Worm (Caenorhabditis elegans) whole organism, early embryonic: Measurements from ENCODE around the gene metl-6.

Experiments used
- F13C5.2 ChIP-seq: sonication (generic microtip); optimal IDR thresholded peaks from 2 replicates; lab custom pipeline; 2017; ENCODE audit warnings: mild to moderate bottlenecking, missing genetic modification characterization, inconsistent platforms, missing compliant biosample characterization
- ama-1 ChIP-seq: fragments of 150-350 bp; optimal IDR thresholded peaks from 2 replicates; lab custom pipeline; 2014
- ceh-13 ChIP-seq: fragments of 200-800 bp; sonication (Bioruptor generic); optimal IDR thresholded peaks from 2 replicates; lab custom pipeline; 2018; ENCODE audit warnings: mild to moderate bottlenecking, missing genetic modification characterization, missing compliant biosample characterization
- ceh-36 ChIP-seq: sonication (generic microtip); optimal IDR thresholded peaks from 2 replicates; lab custom pipeline; 2016; ENCODE audit warnings: missing genetic modification characterization, inconsistent platforms, missing compliant biosample characterization
- flt-1 ChIP-seq: fragments of 200-800 bp; sonication (Bioruptor generic); IDR thresholded peaks from 2 replicates; pipeline ENCODE4 v1.3.6; 2022; ENCODE audit warnings: missing genetic modification characterization, missing compliant biosample characterization
- hmbx-1 ChIP-seq: sonication (generic microtip); optimal IDR thresholded peaks from 2 replicates; lab custom pipeline; 2016; ENCODE audit warnings: mild to moderate bottlenecking, missing genetic modification characterization, missing compliant biosample characterization
- hmg-4 ChIP-seq: fragments of 200-800 bp; sonication (Bioruptor generic); optimal IDR thresholded peaks from 2 replicates; lab custom pipeline; 2018; ENCODE audit warnings: mild to moderate bottlenecking, missing genetic modification characterization, missing compliant biosample characterization
- hnd-1 ChIP-seq: sonication (generic microtip); optimal IDR thresholded peaks from 2 replicates; lab custom pipeline; 2016; ENCODE audit warnings: missing genetic modification characterization, missing compliant biosample characterization
- scrt-1 ChIP-seq: fragments of 200-800 bp; sonication (Bioruptor generic); IDR thresholded peaks from 2 replicates; pipeline ENCODE4 v1.3.6; 2022; ENCODE audit warnings: missing genetic modification characterization, missing compliant biosample characterization
- sea-1 ChIP-seq: fragments of 200-800 bp; sonication (Bioruptor generic); conservative IDR thresholded peaks from 2 replicates; pipeline ENCODE4 v1.3.6; 2022; ENCODE audit warnings: missing genetic modification characterization, missing compliant biosample characterization
- tbx-11 ChIP-seq: fragments of 200-800 bp; sonication (Bioruptor generic); IDR thresholded peaks from 2 replicates; pipeline ENCODE4 v1.3.6; 2022; ENCODE audit warnings: missing genetic modification characterization, missing compliant biosample characterization
- tbx-37 ChIP-seq: fragments of 200-800 bp; sonication (Bioruptor generic); conservative IDR thresholded peaks from 2 replicates; pipeline ENCODE4 v1.3.6; 2022; ENCODE audit warnings: missing genetic modification reagents, missing genetic modification characterization, missing compliant biosample characterization
- tra-4 ChIP-seq: sonication (generic microtip); optimal IDR thresholded peaks from 2 replicates; lab custom pipeline; 2017; ENCODE audit warnings: missing genetic modification characterization, missing compliant biosample characterization

- TF ChIP-seq hmg-4: no peak
- TF ChIP-seq sea-1 (GFP tag; lab: Robert Waterston, UW): no peak
- TF ChIP-seq tbx-11 (GFP tag; lab: Robert Waterston, UW): no peak
- TF ChIP-seq hmbx-1 (tag; lab: Kevin White, UChicago): no peak
- no peak for TF ChIP-seq ama-1
- no peak for TF ChIP-seq hnd-1
- TF ChIP-seq tbx-37 (GFP tag; lab: Robert Waterston, UW): no peak
- no peak for TF ChIP-seq tra-4 (tag; lab: Kevin White, UChicago)
- no peak for TF ChIP-seq F13C5.2 (tag; lab: Kevin White, UChicago)
- TF ChIP-seq ceh-13 (GFP tag; lab: Kevin White, UChicago): no peak
- no peak for TF ChIP-seq scrt-1
- TF ChIP-seq flt-1: no peak
- TF ChIP-seq ceh-36 (tag; lab: Kevin White, UChicago): no peak
Measured at ce11 chrIII:3957119-3957739, 35.7 kb upstream of the metl-6 start.
